Fruit fly (Drosophila melanogaster) whole organism, embryonic: Measurements from ENCODE around the gene CG12773.

Experiments used
- Adf1 ChIP-seq: fragments of 200-800 bp; sonication (Bioruptor generic); IDR thresholded peaks from 2 replicates; pipeline ENCODE4 v1.3.6; 2022; ENCODE audit warnings: missing biosample characterization, missing genetic modification characterization
- Atf-2 ChIP-seq: fragments of 200-800 bp; sonication (Bioruptor generic); optimal IDR thresholded peaks from 2 replicates; lab custom pipeline; 2016; ENCODE audit warnings: missing biosample characterization, missing genetic modification characterization
- BEAF-32 ChIP-seq: fragments of 200-800 bp; sonication (Bioruptor generic); optimal IDR thresholded peaks from 3 replicates; lab custom pipeline; 2017; ENCODE audit warnings: missing biosample characterization, missing genetic modification characterization, mild to moderate bottlenecking, moderate library complexity, missing genetic modification reagents
- CG10565 ChIP-seq: fragments of 200-800 bp; sonication (Bioruptor generic); optimal IDR thresholded peaks from 3 replicates; lab custom pipeline; 2016; ENCODE audit warnings: missing biosample characterization, mild to moderate bottlenecking, missing genetic modification characterization
- CG10959 ChIP-seq: fragments of 200-800 bp; sonication (Bioruptor generic); IDR thresholded peaks from 2 replicates; pipeline ENCODE4 v1.3.6; 2022; ENCODE audit warnings: missing biosample characterization, missing genetic modification characterization
- CG11085 ChIP-seq: fragments of 200-800 bp; sonication (Bioruptor generic); IDR thresholded peaks from 2 replicates; pipeline ENCODE4 v1.3.6; 2022; ENCODE audit warnings: missing biosample characterization, missing genetic modification characterization
- CG11247 ChIP-seq: fragments of 200-800 bp; sonication (Bioruptor generic); IDR thresholded peaks from 2 replicates; pipeline ENCODE4 v1.3.6; 2022; ENCODE audit warnings: missing biosample characterization, missing genetic modification characterization
- CG11398 ChIP-seq: fragments of 200-800 bp; sonication (Bioruptor generic); optimal IDR thresholded peaks from 2 replicates; lab custom pipeline; 2016; ENCODE audit warnings: missing biosample characterization, missing genetic modification characterization
- CG11456 ChIP-seq: fragments of 200-800 bp; sonication (Bioruptor generic); IDR thresholded peaks from 3 replicates; pipeline ENCODE4 v1.3.6; 2022; ENCODE audit warnings: missing biosample characterization, missing genetic modification characterization
- CG11504 ChIP-seq: fragments of 200-800 bp; sonication (Bioruptor generic); optimal IDR thresholded peaks from 3 replicates; lab custom pipeline; 2019; ENCODE audit warnings: missing biosample characterization, mild to moderate bottlenecking, missing genetic modification characterization, moderate library complexity
- CG12299 ChIP-seq: fragments of 200-800 bp; sonication (Bioruptor generic); optimal IDR thresholded peaks from 2 replicates; lab custom pipeline; 2018; ENCODE audit warnings: missing biosample characterization, mild to moderate bottlenecking, missing genetic modification characterization
- CG1233 ChIP-seq: fragments of 200-800 bp; sonication (Bioruptor generic); optimal IDR thresholded peaks from 4 replicates; lab custom pipeline; 2018; ENCODE audit warnings: missing biosample characterization, mild to moderate bottlenecking, missing genetic modification characterization
- CG12744 ChIP-seq: fragments of 200-800 bp; sonication (Bioruptor generic); optimal IDR thresholded peaks from 2 replicates; lab custom pipeline; 2016; ENCODE audit warnings: missing biosample characterization, missing genetic modification characterization
- CG13894 ChIP-seq: fragments of 200-800 bp; sonication (Bioruptor generic); optimal IDR thresholded peaks from 3 replicates; lab custom pipeline; 2018; ENCODE audit warnings: missing biosample characterization, mild to moderate bottlenecking, missing genetic modification characterization, moderate library complexity
- CG1529 ChIP-seq: fragments of 200-800 bp; sonication (Bioruptor generic); optimal IDR thresholded peaks from 3 replicates; lab custom pipeline; 2018; ENCODE audit warnings: missing biosample characterization, missing genetic modification characterization
- CG18476 ChIP-seq: fragments of 200-800 bp; sonication (Bioruptor generic); optimal IDR thresholded peaks from 2 replicates; lab custom pipeline; 2016; ENCODE audit warnings: missing biosample characterization, mild to moderate bottlenecking, missing genetic modification characterization
- CG18764 ChIP-seq: fragments of 200-800 bp; sonication (Bioruptor generic); optimal IDR thresholded peaks from 3 replicates; lab custom pipeline; 2016; ENCODE audit warnings: missing biosample characterization, missing genetic modification characterization
- CG2120 ChIP-seq: fragments of 200-800 bp; sonication (Bioruptor generic); optimal IDR thresholded peaks from 3 replicates; lab custom pipeline; 2016; ENCODE audit warnings: missing biosample characterization, missing genetic modification characterization
- CG2202 ChIP-seq: fragments of 200-800 bp; sonication (Bioruptor generic); optimal IDR thresholded peaks from 2 replicates; lab custom pipeline; 2018; ENCODE audit warnings: missing biosample characterization, mild to moderate bottlenecking, missing genetic modification characterization
- CG30431 ChIP-seq: fragments of 200-800 bp; sonication (Bioruptor generic); optimal IDR thresholded peaks from 2 replicates; lab custom pipeline; 2017; ENCODE audit warnings: missing biosample characterization, missing genetic modification characterization
- CG31224 ChIP-seq: fragments of 200-800 bp; sonication (Bioruptor generic); IDR thresholded peaks from 2 replicates; pipeline ENCODE4 v1.3.6; 2022; ENCODE audit warnings: missing biosample characterization, missing genetic modification characterization
- CG32772 ChIP-seq: fragments of 200-800 bp; sonication (Bioruptor generic); IDR thresholded peaks from 2 replicates; pipeline ENCODE4 v1.3.6; 2022; ENCODE audit warnings: missing biosample characterization, missing genetic modification characterization
- CG33557 ChIP-seq: fragments of 200-800 bp; sonication (Bioruptor generic); optimal IDR thresholded peaks from 2 replicates; lab custom pipeline; 2019; ENCODE audit warnings: missing biosample characterization, mild to moderate bottlenecking, missing genetic modification characterization, moderate library complexity
- CG34422 ChIP-seq: fragments of 200-800 bp; sonication (Bioruptor generic); IDR thresholded peaks from 3 replicates; pipeline ENCODE4 v1.3.6; 2022; ENCODE audit warnings: missing biosample characterization, missing genetic modification characterization
- CG5245 ChIP-seq: fragments of 200-800 bp; sonication (Bioruptor generic); optimal IDR thresholded peaks from 3 replicates; lab custom pipeline; 2016; ENCODE audit warnings: missing biosample characterization, missing genetic modification characterization
- CG6791 ChIP-seq: fragments of 200-800 bp; sonication (Bioruptor generic); IDR thresholded peaks from 3 replicates; pipeline ENCODE4 v1.3.6; 2022; ENCODE audit warnings: missing biosample characterization, missing genetic modification characterization; ENCODE audit not compliant: partially characterized antibody
- CG7357 ChIP-seq: fragments of 200-800 bp; sonication (Bioruptor generic); IDR thresholded peaks from 3 replicates; pipeline ENCODE4 v1.3.6; 2022; ENCODE audit warnings: missing biosample characterization, missing genetic modification characterization
- CG9727 ChIP-seq: fragments of 200-800 bp; sonication (Bioruptor generic); optimal IDR thresholded peaks from 3 replicates; lab custom pipeline; 2017; ENCODE audit warnings: missing biosample characterization, mild to moderate bottlenecking, missing genetic modification characterization
- CTCF ChIP-seq: fragments of 200-800 bp; sonication (Bioruptor generic); optimal IDR thresholded peaks from 2 replicates; lab custom pipeline; 2017; ENCODE audit warnings: missing biosample characterization, mild to moderate bottlenecking, missing genetic modification characterization, moderate library complexity
- CkIIα-i1 ChIP-seq: fragments of 200-800 bp; sonication (Bioruptor generic); IDR thresholded peaks from 2 replicates; pipeline ENCODE4 v1.3.6; 2022; ENCODE audit warnings: missing biosample characterization, missing genetic modification characterization
- Dip3 ChIP-seq: fragments of 200-800 bp; sonication (Bioruptor generic); optimal IDR thresholded peaks from 3 replicates; lab custom pipeline; 2016; ENCODE audit warnings: missing biosample characterization, missing genetic modification characterization
- E2f1 ChIP-seq: fragments of 200-800 bp; sonication (Bioruptor generic); IDR thresholded peaks from 2 replicates; pipeline ENCODE4 v1.3.6; 2022; ENCODE audit warnings: missing biosample characterization, missing genetic modification characterization
- Fer2 ChIP-seq: fragments of 200-800 bp; sonication (Bioruptor generic); optimal IDR thresholded peaks from 2 replicates; lab custom pipeline; 2018; ENCODE audit warnings: missing biosample characterization, mild to moderate bottlenecking, missing genetic modification characterization, moderate library complexity
- Mad ChIP-seq: fragments of 200-800 bp; sonication (Bioruptor generic); optimal IDR thresholded peaks from 2 replicates; lab custom pipeline; 2016; ENCODE audit warnings: missing biosample characterization, missing genetic modification characterization
- Nf-YA ChIP-seq: fragments of 200-800 bp; sonication (Bioruptor generic); IDR thresholded peaks from 2 replicates; pipeline ENCODE4 v1.3.6; 2022; ENCODE audit warnings: missing biosample characterization, missing genetic modification characterization
- Oaz ChIP-seq: fragments of 200-800 bp; sonication (Bioruptor generic); IDR thresholded peaks from 2 replicates; pipeline ENCODE4 v1.3.6; 2022; ENCODE audit warnings: missing biosample characterization, missing genetic modification characterization
- Ptx1 ChIP-seq: fragments of 200-800 bp; sonication (Bioruptor generic); IDR thresholded peaks from 2 replicates; pipeline ENCODE4 v1.3.6; 2022; ENCODE audit warnings: missing biosample characterization, missing genetic modification characterization
- Sox100B ChIP-seq: fragments of 200-800 bp; sonication (Bioruptor generic); optimal IDR thresholded peaks from 3 replicates; lab custom pipeline; 2018; ENCODE audit warnings: missing biosample characterization, mild to moderate bottlenecking, missing genetic modification characterization
- Ssrp ChIP-seq: fragments of 200-800 bp; sonication (Bioruptor generic); optimal IDR thresholded peaks from 2 replicates; lab custom pipeline; 2018; ENCODE audit warnings: missing biosample characterization, mild to moderate bottlenecking, missing genetic modification characterization, moderate library complexity
- al ChIP-seq: fragments of 200-800 bp; sonication (Bioruptor generic); IDR thresholded peaks from 2 replicates; pipeline ENCODE4 v1.3.6; 2022; ENCODE audit warnings: missing biosample characterization, missing genetic modification characterization
- cato ChIP-seq: fragments of 200-800 bp; sonication (Bioruptor generic); optimal IDR thresholded peaks from 2 replicates; lab custom pipeline; 2016; ENCODE audit warnings: missing biosample characterization, missing genetic modification characterization, borderline replicate concordance
- dan ChIP-seq: fragments of 200-800 bp; sonication (Bioruptor generic); IDR thresholded peaks from 2 replicates; pipeline ENCODE4 v1.3.6; 2022; ENCODE audit warnings: missing biosample characterization, missing genetic modification characterization
- gcm2 ChIP-seq: fragments of 200-800 bp; sonication (Bioruptor generic); optimal IDR thresholded peaks from 2 replicates; lab custom pipeline; 2016; ENCODE audit warnings: missing biosample characterization, missing genetic modification characterization
- jumu ChIP-seq: fragments of 200-800 bp; sonication (Bioruptor generic); optimal IDR thresholded peaks from 3 replicates; lab custom pipeline; 2016; ENCODE audit warnings: missing biosample characterization, missing genetic modification characterization
- pfk ChIP-seq: fragments of 200-800 bp; sonication (Bioruptor generic); optimal IDR thresholded peaks from 2 replicates; lab custom pipeline; 2018; ENCODE audit warnings: missing biosample characterization, mild to moderate bottlenecking, missing genetic modification characterization, moderate library complexity
- stc ChIP-seq: fragments of 200-800 bp; sonication (Bioruptor generic); IDR thresholded peaks from 2 replicates; pipeline ENCODE4 v1.3.6; 2022; ENCODE audit warnings: missing biosample characterization, missing genetic modification characterization
- sug ChIP-seq: fragments of 200-800 bp; optimal IDR thresholded peaks from 2 replicates; lab custom pipeline; 2019; ENCODE audit warnings: missing biosample characterization, mild to moderate bottlenecking, missing genetic modification characterization, moderate library complexity
- tna ChIP-seq: fragments of 200-800 bp; sonication (Bioruptor generic); IDR thresholded peaks from 2 replicates; pipeline ENCODE4 v1.3.6; 2022; ENCODE audit warnings: missing biosample characterization, missing genetic modification characterization; ENCODE audit not compliant: partially characterized antibody
- unc-4 ChIP-seq: fragments of 200-800 bp; sonication (Bioruptor generic); IDR thresholded peaks from 2 replicates; pipeline ENCODE4 v1.3.6; 2022; ENCODE audit warnings: missing biosample characterization, missing genetic modification characterization; ENCODE audit not compliant: partially characterized antibody
- vnd ChIP-seq: fragments of 200-800 bp; sonication (Bioruptor generic); IDR thresholded peaks from 3 replicates; pipeline ENCODE4 v1.3.6; 2022; ENCODE audit warnings: missing biosample characterization, missing genetic modification characterization; ENCODE audit not compliant: partially characterized antibody

CG12773 gene

DNA sequence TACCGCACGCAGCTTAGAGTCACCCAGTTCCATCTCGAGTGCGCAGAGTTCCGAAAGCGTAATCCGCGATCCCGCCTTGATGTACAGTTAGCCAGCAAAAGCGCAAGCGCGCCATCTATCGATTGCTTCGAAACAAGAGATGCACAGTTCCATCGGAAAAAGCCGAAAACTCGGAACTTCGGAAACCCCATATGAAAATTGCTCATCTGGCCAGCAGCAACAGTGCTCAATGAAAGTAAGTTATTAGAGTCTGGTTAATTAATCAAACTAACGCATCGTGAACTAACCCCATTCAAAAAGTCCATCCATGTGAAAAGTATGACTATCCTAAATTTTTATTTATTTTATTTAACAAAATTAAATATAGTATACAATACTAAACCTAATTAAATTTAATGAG, 3.7 kb upstream of the CG12773 start, which contains the start of gene png:
Gene png, minus strand, starts transcription at position 101 of the 400 bp plus-strand sequence.
- no peak for TF ChIP-seq Fer2 (tag; lab: Kevin White, UChicago)
- peak; percentile 83 for TF ChIP-seq CTCF (GFP tag; lab: Kevin White, UChicago)

DNA sequence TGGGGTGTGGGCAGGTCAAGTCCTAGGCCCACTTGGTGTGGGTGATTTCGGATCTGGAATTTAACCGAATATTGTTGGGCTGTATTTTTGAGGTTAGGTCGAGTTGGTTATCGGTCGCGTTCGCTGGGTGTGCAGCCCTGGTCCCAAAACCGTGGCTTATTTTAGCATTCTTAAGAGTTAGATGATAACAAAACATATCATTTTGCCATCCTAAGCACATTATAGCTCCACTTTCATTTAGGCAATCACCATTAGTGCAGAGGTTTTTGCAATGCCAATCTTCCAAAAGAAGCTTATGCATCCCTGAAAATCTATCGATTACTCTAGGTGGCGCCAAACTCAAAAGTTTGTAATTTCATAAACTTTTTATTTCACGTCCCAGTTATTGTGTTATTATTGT, 4.5 kb downstream of the CG12773 start, which contains the start of gene MTPAP:
Gene MTPAP, minus strand, starts transcription at position 103 of the 400 bp plus-strand sequence.
- TF ChIP-seq CG12744, result no peak
- TF ChIP-seq jumu (GFP tag; lab: Kevin White, UChicago), result peak; percentile 30
- TF ChIP-seq CG7357 (GFP tag; lab: Robert Waterston, UW), result no peak
- TF ChIP-seq vnd, result peak; percentile 64; the same call in 2 of the 3 replicates
- no peak for TF ChIP-seq CG10959 (GFP tag; lab: Robert Waterston, UW)
- TF ChIP-seq CG18476 (GFP tag; lab: Kevin White, UChicago), result no peak
- TF ChIP-seq CG2120 (GFP tag; lab: Kevin White, UChicago), result peak; percentile 28
- TF ChIP-seq Ptx1 (GFP tag; lab: Robert Waterston, UW), result no peak
- peak; percentile 54; the same call in 1 of the 2 replicates for TF ChIP-seq tna (GFP tag; lab: Robert Waterston, UW)
- TF ChIP-seq CG31224 (GFP tag; lab: Robert Waterston, UW), result no peak
- TF ChIP-seq Mad (GFP tag; lab: Kevin White, UChicago), result no peak
- TF ChIP-seq CG11456 (GFP tag; lab: Robert Waterston, UW), result no peak
- peak; percentile 66; the same call in 2 of the 3 replicates for TF ChIP-seq CG34422 (GFP tag; lab: Robert Waterston, UW)
- TF ChIP-seq BEAF-32 (GFP tag; lab: Kevin White, UChicago), result peak; percentile 68
- TF ChIP-seq CG11398 (GFP tag; lab: Kevin White, UChicago), result no peak
- TF ChIP-seq CG11504 (tag; lab: Kevin White, UChicago), result no peak
- TF ChIP-seq CG6791 (GFP tag; lab: Robert Waterston, UW), result 0 out of 3 replicates have a peak, but pooled peaks have one; percentile 29
- TF ChIP-seq CG32772 (GFP tag; lab: Robert Waterston, UW), result no peak
- no peak for TF ChIP-seq CkIIα-i1 (GFP tag; lab: Robert Waterston, UW)
- no peak for TF ChIP-seq CG30431 (GFP tag; lab: Kevin White, UChicago)
- TF ChIP-seq pfk, result no peak
- TF ChIP-seq Atf-2 (GFP tag; lab: Kevin White, UChicago), result no peak
- TF ChIP-seq Adf1 (GFP tag; lab: Robert Waterston, UW), result no peak
- no peak for TF ChIP-seq stc (GFP tag; lab: Robert Waterston, UW)
- TF ChIP-seq CTCF (GFP tag; lab: Kevin White, UChicago), result peak; percentile 61
- no peak for TF ChIP-seq CG10565
- TF ChIP-seq CG33557 (GFP tag; lab: Kevin White, UChicago), result peak; percentile 14
- TF ChIP-seq CG9727, result no peak
- no peak for TF ChIP-seq cato (GFP tag; lab: Kevin White, UChicago)
- TF ChIP-seq sug (tag; lab: Kevin White, UChicago), result peak; percentile 37
- TF ChIP-seq CG5245, result no peak
- TF ChIP-seq gcm2, result no peak
- TF ChIP-seq CG18764 (GFP tag; lab: Kevin White, UChicago), result no peak
- no peak for TF ChIP-seq E2f1 (GFP tag; lab: Robert Waterston, UW)
- no peak for TF ChIP-seq dan
- TF ChIP-seq CG11085 (GFP tag; lab: Robert Waterston, UW), result no peak
- no peak for TF ChIP-seq Ssrp (tag; lab: Kevin White, UChicago)
- no peak for TF ChIP-seq Nf-YA (GFP tag; lab: Robert Waterston, UW)
- TF ChIP-seq CG2202 (tag; lab: Kevin White, UChicago), result no peak
- no peak for TF ChIP-seq CG1233 (GFP tag; lab: Kevin White, UChicago)
- TF ChIP-seq CG1529 (GFP tag; lab: Kevin White, UChicago), result no peak
- TF ChIP-seq CG12299, result no peak
- TF ChIP-seq unc-4 (GFP tag; lab: Robert Waterston, UW), result peak; percentile 60
- no peak for TF ChIP-seq al (GFP tag; lab: Robert Waterston, UW)
- TF ChIP-seq Dip3 (GFP tag; lab: Kevin White, UChicago), result no peak
- no peak for TF ChIP-seq Oaz (GFP tag; lab: Robert Waterston, UW)
- TF ChIP-seq CG11247 (GFP tag; lab: Robert Waterston, UW), result no peak
- TF ChIP-seq CG13894 (tag; lab: Kevin White, UChicago), result no peak
- TF ChIP-seq Sox100B (GFP tag; lab: Kevin White, UChicago), result no peak
